Worm (Caenorhabditis elegans): ENCODE data around the gene ttr-44.

ttr-44 gene

ce11 chrV:13488297-13488803 lies 42.2 kb downstream of the ttr-44 start (continued):
- TF ChIP-seq arid-1 (GFP tag; conservative IDR thresholded peaks at IDR 0.05): no peak
- no peak for TF ChIP-seq ceh-44 (GFP tag; IDR thresholded peaks at IDR 0.05)
- no peak for TF ChIP-seq zip-11 (GFP tag; IDR thresholded peaks at IDR 0.05)

ce11 chrV:13485732-13486131 lies 44.8 kb downstream of the ttr-44 start:
- TF ChIP-seq php-3 (GFP tag; IDR thresholded peaks at IDR 0.05): no peak
- TF ChIP-seq vab-7 (GFP tag; IDR thresholded peaks at IDR 0.05): no peak
- TF ChIP-seq dve-1 (tag; optimal IDR thresholded peaks at IDR 0.05; ENCODE audit: insufficient read depth): no peak

ce11 chrV:13484339-13484738 lies 46.2 kb downstream of the ttr-44 start, which contains the start of gene T10G3.4:
TSS of gene T10G3.4 (minus strand) at chrV:13484439.
- no peak for TF ChIP-seq aha-1 (tag)
- no peak for TF ChIP-seq lir-3 (tag; optimal IDR thresholded peaks at IDR 0.05)
- TF ChIP-seq mxl-3 (GFP tag; optimal IDR thresholded peaks at IDR 0.05): no peak
- no peak for TF ChIP-seq F10B5.3 (tag; optimal IDR thresholded peaks at IDR 0.05)
- no peak for TF ChIP-seq fos-1 (tag; optimal IDR thresholded peaks at IDR 0.05)
- no peak for TF ChIP-seq ceh-62 (tag; optimal IDR thresholded peaks at IDR 0.05)
- no peak for TF ChIP-seq daf-8 (GFP tag; IDR thresholded peaks at IDR 0.05)
- TF ChIP-seq ctbp-1 (GFP tag; IDR thresholded peaks at IDR 0.05): no peak
- no peak for TF ChIP-seq ceh-20 (GFP tag; IDR thresholded peaks at IDR 0.05)
- no peak for TF ChIP-seq attf-4 (tag; optimal IDR thresholded peaks at IDR 0.05)
- TF ChIP-seq aly-2 (tag; optimal IDR thresholded peaks at IDR 0.05): no peak
- no peak for TF ChIP-seq madf-9 (GFP tag; conservative IDR thresholded peaks at IDR 0.05)
- no peak for TF ChIP-seq ZK337.2 (GFP tag; IDR thresholded peaks at IDR 0.05)
- no peak for TF ChIP-seq dve-1 (tag; optimal IDR thresholded peaks at IDR 0.05; ENCODE audit: insufficient read depth)
- TF ChIP-seq lim-7 (GFP tag; IDR thresholded peaks at IDR 0.05): no peak
- TF ChIP-seq egl-43 (GFP tag; IDR thresholded peaks at IDR 0.05): no peak

- no peak for TF ChIP-seq nhr-11 (tag; optimal IDR thresholded peaks at IDR 0.05)
- TF ChIP-seq lsy-2 (tag; optimal IDR thresholded peaks at IDR 0.05): no peak
- no peak for TF ChIP-seq zag-1 (tag; optimal IDR thresholded peaks at IDR 0.05)
- TF ChIP-seq mxl-2 (GFP tag; conservative IDR thresholded peaks at IDR 0.05): no peak
- TF ChIP-seq mdl-1 (tag; optimal IDR thresholded peaks at IDR 0.05): no peak
- no peak for TF ChIP-seq madf-9 (GFP tag; conservative IDR thresholded peaks at IDR 0.05)
- TF ChIP-seq zip-2 (tag; optimal IDR thresholded peaks at IDR 0.05): no peak
- no peak for TF ChIP-seq nhr-111 (GFP tag; optimal IDR thresholded peaks at IDR 0.05)
- TF ChIP-seq egl-43 (GFP tag; IDR thresholded peaks at IDR 0.05): no peak
- no peak for TF ChIP-seq tra-1 (GFP tag; IDR thresholded peaks at IDR 0.05)
- no peak for TF ChIP-seq spr-1 (tag; optimal IDR thresholded peaks at IDR 0.05)
- TF ChIP-seq daf-19 (GFP tag; conservative IDR thresholded peaks at IDR 0.05): no peak
- no peak for TF ChIP-seq cey-2 (tag; optimal IDR thresholded peaks at IDR 0.05; ENCODE audit: borderline replicate concordance, insufficient read depth)
- no peak for TF ChIP-seq saeg-2 (GFP tag; IDR thresholded peaks at IDR 0.05)
- no peak for TF ChIP-seq aly-2 (tag; optimal IDR thresholded peaks at IDR 0.05)
- TF ChIP-seq F44E2.7 (GFP tag; IDR thresholded peaks at IDR 0.05): no peak
- no peak for TF ChIP-seq nhr-102 (tag; optimal IDR thresholded peaks at IDR 0.05)
- no peak for TF ChIP-seq lir-3 (tag; optimal IDR thresholded peaks at IDR 0.05)
- no peak for TF ChIP-seq nhr-237 (tag; optimal IDR thresholded peaks at IDR 0.05)
These were observed 50.8 kb downstream of the ttr-44 start, which contains the start of gene T10G3.2 for ce11 chrV:13479766-13480165. TSS of gene T10G3.2 (minus strand) at chrV:13479866.

Data from whole organism, L4 larva.